Worm (Caenorhabditis elegans): ENCODE results near the gene T26C5.4.

Gene T26C5.4

DNA sequence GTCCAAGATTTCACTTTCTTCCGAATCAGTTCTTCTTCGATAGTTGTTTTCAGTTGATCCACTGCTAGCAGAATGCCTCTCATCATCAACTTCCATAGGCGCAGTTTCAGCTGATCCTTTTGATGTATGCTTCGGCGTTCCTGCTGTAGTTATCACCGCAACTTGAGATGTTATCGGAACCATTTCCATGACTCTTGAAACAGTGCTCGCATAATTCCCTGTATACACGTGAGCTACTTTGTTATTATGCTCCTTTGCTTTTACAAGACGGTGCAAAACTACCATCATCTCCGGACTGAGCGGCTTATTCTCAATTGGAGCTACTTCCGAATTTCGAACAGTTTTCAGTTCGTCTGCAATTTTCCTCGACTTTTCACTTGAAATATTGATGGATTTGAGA, 26.8 kb upstream of the T26C5.4 start:
- TF ChIP-seq tbx-11 (GFP tag; IDR thresholded peaks at IDR 0.05) (no peak), hmg-4 (GFP tag; optimal IDR thresholded peaks at IDR 0.05) (no peak), ceh-36 (tag; optimal IDR thresholded peaks at IDR 0.05) (no peak), ama-1 (optimal IDR thresholded peaks at IDR 0.05) (no peak), tra-4 (tag; optimal IDR thresholded peaks at IDR 0.05) (no peak), scrt-1 (GFP tag; IDR thresholded peaks at IDR 0.05) (no peak), sea-1 (GFP tag; conservative IDR thresholded peaks at IDR 0.05) (no peak), ets-7 (tag; optimal IDR thresholded peaks at IDR 0.05) (no peak), F13C5.2 (tag; optimal IDR thresholded peaks at IDR 0.05) (no peak), ceh-13 (GFP tag; optimal IDR thresholded peaks at IDR 0.05) (no peak), tbx-37 (GFP tag; conservative IDR thresholded peaks at IDR 0.05) (no peak), hmbx-1 (tag; optimal IDR thresholded peaks at IDR 0.05) (no peak), B0310.2 (tag; optimal IDR thresholded peaks at IDR 0.05) (no peak), aly-1 (tag; optimal IDR thresholded peaks at IDR 0.05) (no peak), pes-1 (GFP tag; IDR thresholded peaks at IDR 0.05) (no peak), hnd-1 (tag; optimal IDR thresholded peaks at IDR 0.05) (no peak), flt-1 (GFP tag; IDR thresholded peaks at IDR 0.05) (no peak)

DNA sequence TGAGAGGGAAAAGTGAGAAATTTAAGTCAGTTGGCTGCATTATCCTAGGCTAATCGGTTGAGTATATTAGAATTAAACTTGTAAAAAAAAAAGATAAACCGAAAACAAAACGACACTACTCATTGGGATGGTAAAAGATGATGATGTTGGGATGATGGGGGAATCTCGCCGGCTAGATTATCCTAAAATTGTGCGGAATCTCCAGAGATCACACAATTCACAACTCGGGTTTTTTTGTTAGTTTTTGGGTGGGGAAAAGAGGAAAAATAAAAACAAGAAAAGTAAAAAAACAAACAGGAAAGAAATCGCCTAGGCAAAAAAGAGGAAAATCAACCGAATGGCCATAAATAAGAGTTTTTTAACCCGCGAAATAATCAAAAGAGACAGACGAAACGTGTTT, 24.9 kb upstream of the T26C5.4 start:
- TF ChIP-seq flt-1 (GFP tag; IDR thresholded peaks at IDR 0.05): no peak
- TF ChIP-seq tbx-37 (GFP tag; conservative IDR thresholded peaks at IDR 0.05): no peak
- TF ChIP-seq hmg-4 (GFP tag; optimal IDR thresholded peaks at IDR 0.05): no peak
- TF ChIP-seq tra-4 (tag; optimal IDR thresholded peaks at IDR 0.05): no peak
- TF ChIP-seq ceh-36 (tag; optimal IDR thresholded peaks at IDR 0.05): no peak
- TF ChIP-seq aly-1 (tag; optimal IDR thresholded peaks at IDR 0.05): no peak
- TF ChIP-seq pes-1 (GFP tag; IDR thresholded peaks at IDR 0.05): no peak
- no peak for TF ChIP-seq hmbx-1 (tag; optimal IDR thresholded peaks at IDR 0.05)
- TF ChIP-seq sea-1 (GFP tag; conservative IDR thresholded peaks at IDR 0.05): no peak
- no peak for TF ChIP-seq ceh-13 (GFP tag; optimal IDR thresholded peaks at IDR 0.05)
- TF ChIP-seq B0310.2 (tag; optimal IDR thresholded peaks at IDR 0.05): no peak

- TF ChIP-seq flt-1 (GFP tag; IDR thresholded peaks at IDR 0.05) (no peak), ama-1 (optimal IDR thresholded peaks at IDR 0.05) (no peak)
Observed at ce11 chrII:9274734-9275133, 24.4 kb upstream of the T26C5.4 start.

DNA sequence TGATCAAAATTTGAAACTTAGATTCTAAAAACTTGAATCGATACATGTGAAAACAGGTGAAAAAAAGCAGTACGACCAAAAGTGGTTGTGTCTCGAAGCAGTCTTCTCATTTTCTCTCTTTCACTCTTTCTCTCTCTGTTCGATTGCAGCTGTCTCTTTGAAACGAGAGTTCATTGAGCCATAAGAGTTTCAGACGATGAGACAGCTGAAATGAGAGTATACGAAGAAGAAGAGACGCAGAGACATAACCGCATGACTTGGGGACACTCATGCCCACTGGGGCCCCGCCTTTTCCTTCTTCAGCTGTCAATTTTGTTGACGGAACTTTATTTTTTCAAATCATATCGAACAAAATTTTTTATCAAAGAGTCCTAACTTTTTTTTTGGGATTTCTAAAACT, 23.7 kb upstream of the T26C5.4 start:
- TF ChIP-seq F13C5.2 (tag; optimal IDR thresholded peaks at IDR 0.05) (peak; percentile 38), hmg-4 (GFP tag; optimal IDR thresholded peaks at IDR 0.05) (peak; percentile 59), hmbx-1 (tag; optimal IDR thresholded peaks at IDR 0.05) (no peak), aly-1 (tag; optimal IDR thresholded peaks at IDR 0.05) (no peak), tra-4 (tag; optimal IDR thresholded peaks at IDR 0.05) (no peak), B0310.2 (tag; optimal IDR thresholded peaks at IDR 0.05) (no peak), ets-7 (tag; optimal IDR thresholded peaks at IDR 0.05) (no peak), sea-1 (GFP tag; conservative IDR thresholded peaks at IDR 0.05) (no peak), tbx-37 (GFP tag; conservative IDR thresholded peaks at IDR 0.05) (no peak), pes-1 (GFP tag; IDR thresholded peaks at IDR 0.05) (no peak), ceh-13 (GFP tag; optimal IDR thresholded peaks at IDR 0.05) (no peak), ama-1 (optimal IDR thresholded peaks at IDR 0.05) (no peak), tbx-11 (GFP tag; IDR thresholded peaks at IDR 0.05) (no peak), flt-1 (GFP tag; IDR thresholded peaks at IDR 0.05) (peak; percentile 12; the same call in 1 of the 2 replicates), scrt-1 (GFP tag; IDR thresholded peaks at IDR 0.05) (no peak), hnd-1 (tag; optimal IDR thresholded peaks at IDR 0.05) (no peak), ceh-36 (tag; optimal IDR thresholded peaks at IDR 0.05) (no peak)

ce11 chrII:9272942-9273341, 22.6 kb upstream of the T26C5.4 start, which contains the start of gene C01G6.4:
Gene C01G6.4, minus strand, starts transcription at chrII:9273042.
- TF ChIP-seq hnd-1 (tag; optimal IDR thresholded peaks at IDR 0.05) (no peak), flt-1 (GFP tag; IDR thresholded peaks at IDR 0.05) (no peak), hmbx-1 (tag; optimal IDR thresholded peaks at IDR 0.05) (no peak), tbx-37 (GFP tag; conservative IDR thresholded peaks at IDR 0.05) (no peak), B0310.2 (tag; optimal IDR thresholded peaks at IDR 0.05) (no peak)

DNA sequence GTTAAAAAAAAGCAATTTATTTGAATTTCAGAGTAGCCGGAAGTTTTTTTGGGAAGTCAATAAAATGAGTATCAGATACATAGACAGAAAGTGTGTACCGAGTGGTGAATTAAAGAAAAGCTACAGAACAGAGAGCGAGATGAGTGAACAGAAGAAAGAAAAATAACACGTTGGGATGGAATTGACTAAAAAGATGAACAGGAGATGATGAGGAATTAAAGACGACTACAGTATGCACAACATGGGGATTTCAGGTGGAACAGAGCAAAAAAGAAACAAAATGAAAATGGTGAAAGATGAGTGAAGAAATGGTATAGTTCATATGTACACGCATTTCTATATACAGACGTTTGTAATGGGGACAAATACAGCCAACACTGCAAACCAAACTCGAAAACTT, 21.0 kb upstream of the T26C5.4 start:
- TF ChIP-seq ama-1 (optimal IDR thresholded peaks at IDR 0.05) (peak; percentile 17), scrt-1 (GFP tag; IDR thresholded peaks at IDR 0.05) (no peak)

- no peak for TF ChIP-seq hmbx-1 (tag; optimal IDR thresholded peaks at IDR 0.05)
- no peak for TF ChIP-seq ceh-36 (tag; optimal IDR thresholded peaks at IDR 0.05)
- no peak for TF ChIP-seq pes-1 (GFP tag; IDR thresholded peaks at IDR 0.05)
- TF ChIP-seq ceh-13 (GFP tag; optimal IDR thresholded peaks at IDR 0.05): no peak
- TF ChIP-seq ama-1 (optimal IDR thresholded peaks at IDR 0.05): no peak
- TF ChIP-seq flt-1 (GFP tag; IDR thresholded peaks at IDR 0.05): no peak
- TF ChIP-seq tra-4 (tag; optimal IDR thresholded peaks at IDR 0.05): no peak
- TF ChIP-seq B0310.2 (tag; optimal IDR thresholded peaks at IDR 0.05): no peak
- no peak for TF ChIP-seq F13C5.2 (tag; optimal IDR thresholded peaks at IDR 0.05)
- TF ChIP-seq tbx-37 (GFP tag; conservative IDR thresholded peaks at IDR 0.05): no peak
- TF ChIP-seq hmg-4 (GFP tag; optimal IDR thresholded peaks at IDR 0.05): no peak
- no peak for TF ChIP-seq tbx-11 (GFP tag; IDR thresholded peaks at IDR 0.05)
- no peak for TF ChIP-seq hnd-1 (tag; optimal IDR thresholded peaks at IDR 0.05)
- no peak for TF ChIP-seq scrt-1 (GFP tag; IDR thresholded peaks at IDR 0.05)
- no peak for TF ChIP-seq sea-1 (GFP tag; conservative IDR thresholded peaks at IDR 0.05)
- no peak for TF ChIP-seq aly-1 (tag; optimal IDR thresholded peaks at IDR 0.05)
- TF ChIP-seq ets-7 (tag; optimal IDR thresholded peaks at IDR 0.05): no peak
Observed at ce11 chrII:9269588-9269987, 19.3 kb upstream of the T26C5.4 start, which contains the start of gene C01G6.3. Gene C01G6.3, plus strand, starts transcription at chrII:9269888.

DNA sequence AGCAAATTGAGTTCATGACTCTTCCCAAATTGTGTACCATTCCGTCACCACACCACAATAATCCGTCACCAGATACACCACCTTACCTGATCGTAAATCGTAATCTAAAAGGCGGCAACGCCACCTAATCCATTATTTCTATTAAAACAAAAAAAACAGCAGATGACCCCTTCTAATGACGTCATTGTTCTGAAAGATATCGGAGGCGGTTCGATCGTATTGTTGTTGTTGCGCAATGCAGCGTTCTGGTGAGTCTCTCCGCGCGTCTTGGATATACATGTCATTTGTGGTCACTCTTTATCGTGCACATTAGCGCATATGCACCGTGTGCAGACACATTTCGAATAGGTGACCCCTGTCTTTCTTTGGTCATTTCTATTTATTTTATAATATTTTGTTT, 18.7 kb upstream of the T26C5.4 start:
- TF ChIP-seq ets-7 (tag; optimal IDR thresholded peaks at IDR 0.05) (no peak), scrt-1 (GFP tag; IDR thresholded peaks at IDR 0.05) (no peak), F13C5.2 (tag; optimal IDR thresholded peaks at IDR 0.05) (no peak), tra-4 (tag; optimal IDR thresholded peaks at IDR 0.05) (no peak), ceh-13 (GFP tag; optimal IDR thresholded peaks at IDR 0.05) (no peak), hmbx-1 (tag; optimal IDR thresholded peaks at IDR 0.05) (no peak), ceh-36 (tag; optimal IDR thresholded peaks at IDR 0.05) (peak; percentile 59), pes-1 (GFP tag; IDR thresholded peaks at IDR 0.05) (peak; percentile 56), sea-1 (GFP tag; conservative IDR thresholded peaks at IDR 0.05) (no peak)
